Fruit fly (Drosophila melanogaster) whole organism: ENCODE data around the gene Pdcd4.

Experiments
- CG8478 ChIP-seq: fragments of >200 bp; optimal IDR thresholded peaks from 2 replicates; lab custom pipeline; 2018; ENCODE audit warnings: inconsistent platforms
- Dll ChIP-seq: fragments of >200 bp; optimal IDR thresholded peaks from 2 replicates; lab custom pipeline; 2017
- pan ChIP-seq: fragments of >200 bp; optimal IDR thresholded peaks from 2 replicates; lab custom pipeline; 2017

DNA sequence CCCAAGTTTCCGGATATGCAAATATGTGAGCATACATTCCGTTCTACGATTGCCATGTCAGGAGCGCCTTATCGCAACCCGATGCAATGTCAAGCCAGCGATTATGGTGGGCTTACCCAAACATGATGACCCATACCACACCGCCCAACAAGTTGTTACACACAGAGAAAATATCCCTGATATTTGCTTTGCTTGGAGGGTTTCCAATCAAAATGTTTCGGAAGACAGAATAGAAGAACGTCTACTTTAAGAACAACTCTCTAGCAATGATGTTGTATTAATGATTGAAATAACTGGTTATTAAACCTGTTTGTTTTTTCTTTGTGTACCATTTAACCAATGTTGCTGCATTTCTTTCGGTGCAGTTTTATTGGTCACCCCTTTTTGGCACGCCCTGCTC is 45.5 kb upstream of the Pdcd4 start:
- no peak for TF ChIP-seq pan (lab: Kevin White, UChicago)
- no peak for TF ChIP-seq CG8478 (lab: Kevin White, UChicago)
- TF ChIP-seq Dll (lab: Kevin White, UChicago), result no peak
